Fruit fly (Drosophila melanogaster) whole organism, adult: ENCODE data around the gene CG10098.

Experiments used
- CG11617 ChIP-seq: fragments of 200-800 bp; sonication (Bioruptor generic); optimal IDR thresholded peaks from 2 replicates; lab custom pipeline; 2017; ENCODE audit warnings: mild to moderate bottlenecking, missing biosample characterization, missing genetic modification reagents, missing genetic modification characterization
- CG12768 ChIP-seq: fragments of 200-800 bp; sonication (Bioruptor generic); optimal IDR thresholded peaks from 2 replicates; lab custom pipeline; 2017; ENCODE audit warnings: missing biosample characterization, missing genetic modification characterization, mild to moderate bottlenecking, moderate library complexity, missing genetic modification reagents
- CG14711 ChIP-seq: fragments of 200-800 bp; sonication (Bioruptor generic); optimal IDR thresholded peaks from 2 replicates; lab custom pipeline; 2018; ENCODE audit warnings: missing biosample characterization, mild to moderate bottlenecking, missing genetic modification characterization, moderate library complexity
- CG1620 ChIP-seq: fragments of 200-800 bp; sonication (Bioruptor generic); optimal IDR thresholded peaks from 2 replicates; lab custom pipeline; 2016; ENCODE audit warnings: missing biosample characterization, missing genetic modification characterization
- CG33017 ChIP-seq: fragments of 200-800 bp; sonication (Bioruptor generic); optimal IDR thresholded peaks from 2 replicates; lab custom pipeline; 2018; ENCODE audit warnings: missing biosample characterization, mild to moderate bottlenecking, missing genetic modification characterization, moderate library complexity
- CG5204 ChIP-seq: fragments of 200-800 bp; sonication (Bioruptor generic); optimal IDR thresholded peaks from 2 replicates; lab custom pipeline; 2016; ENCODE audit warnings: missing biosample characterization, missing genetic modification characterization
- CG7045 ChIP-seq: fragments of 200-800 bp; sonication (Bioruptor generic); optimal IDR thresholded peaks from 2 replicates; lab custom pipeline; 2017; ENCODE audit warnings: missing biosample characterization, mild to moderate bottlenecking, missing genetic modification characterization
- CG7101 ChIP-seq: fragments of 200-800 bp; sonication (Bioruptor generic); optimal IDR thresholded peaks from 2 replicates; lab custom pipeline; 2018; ENCODE audit warnings: missing biosample characterization, mild to moderate bottlenecking, missing genetic modification characterization, moderate library complexity
- Clk ChIP-seq: fragments of 200-800 bp; sonication (Bioruptor generic); optimal IDR thresholded peaks from 2 replicates; lab custom pipeline; 2017; ENCODE audit warnings: missing biosample characterization, missing genetic modification characterization
- Crg-1 ChIP-seq: fragments of 200-800 bp; sonication (Bioruptor generic); optimal IDR thresholded peaks from 2 replicates; lab custom pipeline; 2016; ENCODE audit warnings: missing biosample characterization, missing genetic modification characterization
- Hr96 ChIP-seq: fragments of 200-800 bp; sonication (Bioruptor generic); optimal IDR thresholded peaks from 2 replicates; lab custom pipeline; 2016; ENCODE audit warnings: missing biosample characterization, missing genetic modification characterization
- Mnt ChIP-seq: fragments of 200-800 bp; sonication (Bioruptor generic); optimal IDR thresholded peaks from 2 replicates; lab custom pipeline; 2016; ENCODE audit warnings: missing biosample characterization, mild to moderate bottlenecking, missing genetic modification characterization
- bab1 ChIP-seq: fragments of 200-800 bp; sonication (Bioruptor generic); optimal IDR thresholded peaks from 3 replicates; lab custom pipeline; 2019; ENCODE audit warnings: missing biosample characterization, mild to moderate bottlenecking, missing genetic modification characterization, moderate library complexity
- cic ChIP-seq: fragments of 200-800 bp; sonication (Bioruptor generic); optimal IDR thresholded peaks from 2 replicates; lab custom pipeline; 2017; ENCODE audit warnings: missing biosample characterization, mild to moderate bottlenecking, missing genetic modification characterization, moderate library complexity
- cnc ChIP-seq, 2 experiments: fragments of >200 bp; optimal IDR thresholded peaks; 2 replicates each; lab custom pipeline; 2017
- kay ChIP-seq: fragments of 200-800 bp; sonication (Bioruptor generic); peaks from one replicate; lab custom pipeline; 2016; ENCODE audit warnings: missing biosample characterization, missing genetic modification characterization, borderline replicate concordance
- ovo ChIP-seq: fragments of 200-800 bp; sonication (Bioruptor generic); optimal IDR thresholded peaks from 2 replicates; lab custom pipeline; 2016; ENCODE audit warnings: missing biosample characterization, missing genetic modification characterization
- pad ChIP-seq: fragments of 200-800 bp; sonication (Bioruptor generic); optimal IDR thresholded peaks from 3 replicates; lab custom pipeline; 2017; ENCODE audit warnings: missing biosample characterization, missing genetic modification characterization, mild to moderate bottlenecking, moderate library complexity, missing genetic modification reagents
- tj ChIP-seq: fragments of 200-800 bp; sonication (Bioruptor generic); optimal IDR thresholded peaks from 3 replicates; lab custom pipeline; 2017; ENCODE audit warnings: missing biosample characterization, mild to moderate bottlenecking, missing genetic modification characterization, moderate library complexity
- toe ChIP-seq: fragments of 200-800 bp; sonication (Bioruptor generic); optimal IDR thresholded peaks from 2 replicates; lab custom pipeline; 2016; ENCODE audit warnings: missing biosample characterization, missing genetic modification characterization

The CG10098 gene

dm6 chr3R:7134715-7135505 is 10.6 kb downstream of the CG10098 start:
- no peak for TF ChIP-seq CG1620 (GFP tag; lab: Kevin White, UChicago)
- TF ChIP-seq Mnt (GFP tag; lab: Kevin White, UChicago) = no peak
- no peak for TF ChIP-seq Clk (GFP tag; lab: Kevin White, UChicago)
- no peak for TF ChIP-seq kay (GFP tag; lab: Kevin White, UChicago)
- TF ChIP-seq CG14711 (tag; lab: Kevin White, UChicago) = no peak
- TF ChIP-seq Crg-1 (GFP tag; lab: Kevin White, UChicago) = no peak
- no peak for TF ChIP-seq CG12768 (GFP tag; lab: Kevin White, UChicago)
- TF ChIP-seq tj (GFP tag; lab: Kevin White, UChicago) = no peak
- no peak for TF ChIP-seq CG7045 (GFP tag; lab: Kevin White, UChicago)
- TF ChIP-seq ovo (GFP tag; lab: Kevin White, UChicago) = no peak
- no peak for TF ChIP-seq toe (GFP tag; lab: Kevin White, UChicago)
- no peak for TF ChIP-seq bab1
- TF ChIP-seq cic (GFP tag; lab: Kevin White, UChicago) = no peak
- TF ChIP-seq CG5204 (GFP tag; lab: Kevin White, UChicago) = no peak
- TF ChIP-seq Hr96 (GFP tag; lab: Kevin White, UChicago) = no peak
- TF ChIP-seq pad = no peak
- no peak for TF ChIP-seq CG11617 (GFP tag; lab: Kevin White, UChicago)
- no peak for TF ChIP-seq CG33017
- no peak for TF ChIP-seq cnc (optimal IDR thresholded peaks at IDR 0.05; lab: Kevin White, UChicago)

- TF ChIP-seq CG12768 (GFP tag; lab: Kevin White, UChicago) (no peak), bab1 (no peak), CG1620 (GFP tag; lab: Kevin White, UChicago) (no peak), CG11617 (GFP tag; lab: Kevin White, UChicago) (no peak)
These were observed 11.5 kb downstream of the CG10098 start, which contains the start of gene Fer1 for dm6 chr3R:7135881-7136280. Gene Fer1, plus strand, starts transcription at chr3R:7136206.

DNA sequence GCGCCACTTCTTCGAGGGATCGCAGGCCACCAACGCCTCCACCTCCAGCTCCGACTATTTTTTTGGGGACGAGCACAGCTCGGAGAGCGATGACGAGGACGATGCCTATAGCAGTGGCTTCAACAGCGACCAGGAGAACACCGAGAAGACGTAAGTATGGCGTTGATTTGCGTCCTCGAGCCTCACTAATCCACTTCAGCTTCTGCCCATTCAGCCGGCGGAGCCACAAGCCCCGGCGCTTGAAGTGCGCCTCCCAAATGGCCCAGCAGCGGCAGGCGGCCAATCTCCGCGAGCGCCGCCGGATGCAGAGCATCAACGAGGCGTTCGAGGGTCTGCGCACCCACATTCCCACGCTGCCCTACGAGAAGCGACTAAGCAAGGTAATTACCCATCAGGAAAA is 12.9 kb downstream of the CG10098 start:
- no peak for TF ChIP-seq cnc (optimal IDR thresholded peaks at IDR 0.05; lab: Kevin White, UChicago)
- TF ChIP-seq CG7045 (GFP tag; lab: Kevin White, UChicago) = no peak
- no peak for TF ChIP-seq CG7101 (tag; lab: Kevin White, UChicago)
- no peak for TF ChIP-seq toe (GFP tag; lab: Kevin White, UChicago)
- TF ChIP-seq bab1 = no peak
- no peak for TF ChIP-seq Crg-1 (GFP tag; lab: Kevin White, UChicago)
- no peak for TF ChIP-seq CG12768 (GFP tag; lab: Kevin White, UChicago)
- no peak for TF ChIP-seq Clk (GFP tag; lab: Kevin White, UChicago)
- no peak for TF ChIP-seq Hr96 (GFP tag; lab: Kevin White, UChicago)
- TF ChIP-seq pad = no peak
- no peak for TF ChIP-seq Mnt (GFP tag; lab: Kevin White, UChicago)
- TF ChIP-seq CG1620 (GFP tag; lab: Kevin White, UChicago) = no peak
- no peak for TF ChIP-seq tj (GFP tag; lab: Kevin White, UChicago)
- TF ChIP-seq ovo (GFP tag; lab: Kevin White, UChicago) = no peak

DNA sequence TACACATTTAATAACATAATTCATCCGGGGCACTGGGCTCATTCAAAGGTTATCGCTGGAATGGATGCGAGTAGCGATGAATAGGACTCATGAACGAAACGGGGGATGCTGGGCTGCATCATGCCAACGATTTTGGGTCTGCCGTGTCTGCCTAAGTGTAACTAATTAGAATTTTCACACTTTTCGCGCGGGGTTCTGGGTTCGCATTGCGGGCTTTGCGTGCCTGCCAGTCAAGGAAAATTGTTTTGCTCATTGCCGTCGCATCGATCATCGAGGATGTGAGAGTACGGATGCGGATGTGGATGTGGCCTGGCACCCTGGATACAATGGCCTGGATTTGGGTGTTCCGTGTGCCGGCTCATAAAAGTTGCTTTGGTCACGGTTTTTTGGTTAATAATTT is 13.7 kb downstream of the CG10098 start:
- no peak for TF ChIP-seq CG7101 (tag; lab: Kevin White, UChicago)
- no peak for TF ChIP-seq Crg-1 (GFP tag; lab: Kevin White, UChicago)
- no peak for TF ChIP-seq Mnt (GFP tag; lab: Kevin White, UChicago)
- TF ChIP-seq cnc (optimal IDR thresholded peaks at IDR 0.05; lab: Kevin White, UChicago) = no peak
- TF ChIP-seq ovo (GFP tag; lab: Kevin White, UChicago) = no peak
- no peak for TF ChIP-seq bab1
- no peak for TF ChIP-seq CG14711 (tag; lab: Kevin White, UChicago)
- TF ChIP-seq cic (GFP tag; lab: Kevin White, UChicago) = no peak
- TF ChIP-seq CG7045 (GFP tag; lab: Kevin White, UChicago) = no peak

- TF ChIP-seq CG5204 (GFP tag; lab: Kevin White, UChicago) = no peak
- no peak for TF ChIP-seq Clk (GFP tag; lab: Kevin White, UChicago)
- no peak for TF ChIP-seq kay (GFP tag; lab: Kevin White, UChicago)
- no peak for TF ChIP-seq cic (GFP tag; lab: Kevin White, UChicago)
- no peak for TF ChIP-seq toe (GFP tag; lab: Kevin White, UChicago)
These were observed 15.1 kb downstream of the CG10098 start for dm6 chr3R:7139188-7140038.

dm6 chr3R:7142580-7142979 is 18.2 kb downstream of the CG10098 start:
- TF ChIP-seq CG14711 (tag; lab: Kevin White, UChicago) (no peak), tj (GFP tag; lab: Kevin White, UChicago) (no peak), Clk (GFP tag; lab: Kevin White, UChicago) (no peak), cnc (optimal IDR thresholded peaks at IDR 0.05; lab: Kevin White, UChicago) (no peak), CG33017 (no peak), CG1620 (GFP tag; lab: Kevin White, UChicago) (no peak), ovo (GFP tag; lab: Kevin White, UChicago) (no peak), toe (GFP tag; lab: Kevin White, UChicago) (no peak), bab1 (no peak), CG5204 (GFP tag; lab: Kevin White, UChicago) (no peak)
